Worm (Caenorhabditis elegans): ENCODE measurements around the gene twk-12.

The twk-12 gene

DNA sequence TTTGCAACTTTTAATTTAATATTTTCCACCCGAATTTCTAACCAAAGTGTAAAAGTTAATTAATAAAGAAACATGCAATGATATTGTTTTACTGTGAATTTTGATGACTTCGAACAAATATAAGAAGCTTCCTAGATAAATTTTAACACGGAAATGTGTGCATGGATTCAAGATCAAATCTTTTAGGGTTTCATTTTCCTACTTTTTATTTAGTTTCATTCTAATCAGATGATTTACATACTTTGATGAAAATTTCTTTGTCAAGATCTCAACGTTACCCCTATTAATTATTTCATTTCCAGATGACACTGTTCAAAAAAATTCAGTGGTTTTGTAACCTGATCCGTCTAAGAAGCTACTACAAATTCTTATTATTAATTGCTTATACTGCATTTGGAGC is at the start of gene twk-12:
Gene twk-12, plus strand, starts transcription at position 301 of the 400 bp plus-strand sequence.
- no peak for TF ChIP-seq ces-1 (GFP tag; optimal IDR thresholded peaks at IDR 0.05)
- TF ChIP-seq ham-2 (GFP tag; optimal IDR thresholded peaks at IDR 0.05): no peak
- TF ChIP-seq mep-1 (tag; optimal IDR thresholded peaks at IDR 0.05): no peak
- TF ChIP-seq ceh-43 (GFP tag; optimal IDR thresholded peaks at IDR 0.05): no peak
- no peak for TF ChIP-seq pha-4 (tag; optimal IDR thresholded peaks at IDR 0.05)
- no peak for TF ChIP-seq elt-1 (tag; optimal IDR thresholded peaks at IDR 0.05; ENCODE audit: borderline replicate concordance, insufficient read depth)
- no peak for TF ChIP-seq ceh-83 (GFP tag; optimal IDR thresholded peaks at IDR 0.05)
- TF ChIP-seq snpc-4 (tag; optimal IDR thresholded peaks at IDR 0.05): no peak

DNA sequence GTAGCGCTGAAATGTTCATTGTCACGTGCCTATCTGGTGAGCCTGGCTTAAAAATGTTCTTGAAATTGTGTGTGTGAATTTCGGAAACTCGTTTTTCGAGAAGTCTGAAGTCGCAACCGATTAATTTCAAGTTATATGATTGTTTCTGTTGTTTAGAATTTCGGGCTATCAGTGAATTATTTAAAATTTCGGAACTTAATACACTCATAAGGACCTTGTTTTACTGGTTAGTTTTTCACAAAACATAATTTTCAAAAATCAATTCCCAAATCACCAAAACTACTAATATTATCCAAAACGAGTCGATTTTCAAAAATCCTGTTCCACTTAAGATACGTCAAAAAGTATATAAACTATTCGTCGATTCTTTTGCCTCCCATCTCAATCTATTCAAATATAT is 36.9 kb upstream of the twk-12 start:
- TF ChIP-seq ceh-83 (GFP tag; optimal IDR thresholded peaks at IDR 0.05) (no peak), lin-13 (tag; optimal IDR thresholded peaks at IDR 0.05) (no peak), cnd-1 (tag; optimal IDR thresholded peaks at IDR 0.05) (no peak), nhr-2 (tag; optimal IDR thresholded peaks at IDR 0.05) (no peak), nhr-28 (tag; optimal IDR thresholded peaks at IDR 0.05) (no peak), M03D4.4 (tag; optimal IDR thresholded peaks at IDR 0.05) (no peak), ceh-39 (tag; optimal IDR thresholded peaks at IDR 0.05) (no peak), unc-62 (GFP tag; optimal IDR thresholded peaks at IDR 0.05) (no peak), ces-1 (GFP tag; optimal IDR thresholded peaks at IDR 0.05) (no peak), pha-4 (tag; optimal IDR thresholded peaks at IDR 0.05) (no peak), unc-39 (tag; optimal IDR thresholded peaks at IDR 0.05) (no peak), sem-2 (GFP tag; optimal IDR thresholded peaks at IDR 0.05) (no peak)

DNA sequence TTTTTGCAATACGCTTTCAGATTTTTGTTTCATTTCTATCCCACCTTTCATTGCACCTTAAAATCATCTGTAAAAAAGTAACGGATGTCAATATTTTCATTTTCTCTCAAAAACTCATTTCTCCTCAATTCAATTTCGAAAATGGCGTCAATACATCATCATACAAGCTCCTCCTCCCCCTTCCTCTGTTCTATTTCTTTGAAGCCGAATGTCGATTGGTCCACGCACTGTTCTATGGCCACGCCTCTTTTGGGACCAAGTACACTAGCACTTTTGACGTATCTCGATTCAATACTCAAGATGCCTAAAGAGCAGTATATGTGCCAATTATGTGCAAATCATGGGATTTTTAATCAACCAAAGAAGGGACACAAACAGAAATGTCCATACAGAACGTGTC is 34.6 kb upstream of the twk-12 start, which contains the start of gene mab-23:
Gene mab-23, plus strand, starts transcription at position 301 of the 400 bp plus-strand sequence.
- TF ChIP-seq ceh-39 (tag; optimal IDR thresholded peaks at IDR 0.05) (no peak), nhr-2 (tag; optimal IDR thresholded peaks at IDR 0.05) (no peak), ceh-43 (GFP tag; optimal IDR thresholded peaks at IDR 0.05) (no peak), ces-1 (GFP tag; optimal IDR thresholded peaks at IDR 0.05) (no peak), elt-3 (tag; optimal IDR thresholded peaks at IDR 0.05) (no peak)

DNA sequence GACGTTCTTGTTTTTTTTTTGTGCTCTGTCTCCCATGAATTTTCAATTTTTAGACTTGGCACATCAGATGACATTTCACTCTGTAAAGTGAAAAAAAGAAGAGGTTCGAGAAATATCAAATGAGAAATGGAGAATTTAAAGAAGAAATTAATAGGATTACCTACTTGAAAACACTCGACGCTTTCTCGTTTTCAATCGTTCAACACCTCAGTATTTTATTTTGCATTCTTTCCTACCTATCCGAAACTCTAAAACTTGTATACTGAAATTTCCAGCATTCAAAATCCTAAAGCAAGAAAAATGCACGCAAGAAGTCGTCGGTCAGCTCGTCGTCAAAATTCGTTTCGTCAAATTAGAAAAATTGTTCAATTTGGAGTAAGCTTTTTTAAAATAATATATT is 31.7 kb upstream of the twk-12 start, which contains the start of gene kvs-2:
Gene kvs-2, plus strand, starts transcription at position 301 of the 400 bp plus-strand sequence.
- TF ChIP-seq ham-2 (GFP tag; optimal IDR thresholded peaks at IDR 0.05): no peak
- TF ChIP-seq lin-13 (tag; optimal IDR thresholded peaks at IDR 0.05): no peak
- TF ChIP-seq mep-1 (tag; optimal IDR thresholded peaks at IDR 0.05): no peak
- TF ChIP-seq unc-39 (tag; optimal IDR thresholded peaks at IDR 0.05): no peak

DNA sequence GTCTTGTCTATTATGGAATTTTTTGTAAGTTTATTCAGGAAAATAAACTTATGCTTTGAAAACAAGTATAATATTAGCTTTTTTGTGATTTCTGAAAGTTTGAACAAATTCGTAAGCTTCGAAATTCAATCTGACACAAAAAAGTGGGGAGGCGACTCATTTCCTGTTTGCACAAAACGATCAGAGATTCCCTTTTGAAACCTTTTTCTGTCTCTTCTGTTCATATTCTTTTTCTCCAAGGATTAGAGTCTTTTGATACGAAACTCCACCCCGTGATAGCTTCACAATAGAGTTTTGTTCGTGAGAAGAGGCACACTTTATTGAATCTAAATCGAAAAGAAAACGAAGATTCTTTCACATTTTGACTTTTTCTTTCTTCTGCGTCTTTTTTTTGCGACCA is 26.4 kb upstream of the twk-12 start:
- TF ChIP-seq sptf-1 (tag; optimal IDR thresholded peaks at IDR 0.05) (no peak), mep-1 (tag; optimal IDR thresholded peaks at IDR 0.05) (no peak), ces-1 (GFP tag; optimal IDR thresholded peaks at IDR 0.05) (peak; percentile 9), pha-4 (tag; optimal IDR thresholded peaks at IDR 0.05) (no peak)

DNA sequence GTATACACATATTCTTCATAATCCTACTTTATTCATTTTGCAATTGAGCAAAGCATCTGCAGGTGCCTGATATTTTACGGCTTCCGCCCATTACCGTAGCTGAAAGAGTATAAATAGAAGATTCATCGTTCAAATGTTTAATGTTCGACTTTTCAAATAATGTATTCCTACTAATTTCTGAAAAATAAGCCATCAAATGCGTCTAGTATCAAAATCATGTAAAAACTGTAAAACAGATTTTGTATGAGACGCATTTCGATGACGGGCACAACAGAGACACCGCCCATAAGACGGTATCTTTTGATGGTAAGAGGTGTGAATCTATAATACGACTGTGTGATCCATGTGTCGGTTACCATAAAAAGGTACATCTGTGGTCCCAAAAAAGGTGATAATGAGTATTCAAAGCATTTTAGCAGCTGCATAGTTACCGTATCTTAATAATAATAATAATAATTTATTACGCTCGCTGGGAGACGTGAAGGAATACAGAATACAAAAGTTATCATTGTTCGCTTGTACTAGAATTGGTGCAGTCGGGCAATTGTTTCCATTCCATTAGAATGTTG is 20.3 kb upstream of the twk-12 start, which contains the start of the genes C32C4.3 and C32C4.16:
Gene C32C4.3, minus strand, starts transcription at position 101 of the 569 bp plus-strand sequence.
Gene C32C4.16, plus strand, starts transcription at position 519 of the 569 bp plus-strand sequence.
- TF ChIP-seq pha-4 (tag; optimal IDR thresholded peaks at IDR 0.05) (no peak), lin-13 (tag; optimal IDR thresholded peaks at IDR 0.05) (no peak), bed-3 (GFP tag; optimal IDR thresholded peaks at IDR 0.05) (no peak), lsy-2 (tag; optimal IDR thresholded peaks at IDR 0.05) (no peak), flh-1 (GFP tag; optimal IDR thresholded peaks at IDR 0.05) (no peak), elt-1 (tag; optimal IDR thresholded peaks at IDR 0.05; ENCODE audit: borderline replicate concordance, insufficient read depth) (no peak), nhr-237 (tag; optimal IDR thresholded peaks at IDR 0.05) (no peak), ces-1 (GFP tag; optimal IDR thresholded peaks at IDR 0.05) (no peak), nhr-76 (tag; optimal IDR thresholded peaks at IDR 0.05) (no peak)

DNA sequence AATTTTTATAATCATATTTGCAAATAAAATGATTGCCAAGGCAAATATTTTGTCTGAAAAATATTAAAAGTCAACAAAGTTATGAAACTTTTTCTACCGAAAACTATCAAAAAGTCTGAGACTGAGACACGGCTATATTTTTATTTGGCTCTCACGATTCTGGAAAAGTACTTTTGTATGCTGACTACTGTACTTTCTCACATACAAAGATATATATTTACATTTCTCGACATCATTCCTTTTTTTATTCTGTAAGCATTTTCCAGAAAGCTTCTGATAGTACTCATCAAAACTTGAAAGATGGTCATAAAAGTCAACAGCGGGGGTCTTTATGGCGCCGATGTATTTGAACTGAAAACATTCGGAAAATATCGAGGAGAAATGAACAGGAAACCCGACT is 19.2 kb upstream of the twk-12 start, which contains the start of gene aqp-6:
Gene aqp-6, plus strand, starts transcription at position 301 of the 400 bp plus-strand sequence.
- no peak for TF ChIP-seq ceh-39 (tag; optimal IDR thresholded peaks at IDR 0.05)
- no peak for TF ChIP-seq elt-3 (tag; optimal IDR thresholded peaks at IDR 0.05)
- TF ChIP-seq ceh-83 (GFP tag; optimal IDR thresholded peaks at IDR 0.05): no peak
- TF ChIP-seq lin-32 (GFP tag; optimal IDR thresholded peaks at IDR 0.05): no peak
- no peak for TF ChIP-seq sptf-1 (tag; optimal IDR thresholded peaks at IDR 0.05)
- no peak for TF ChIP-seq ceh-43 (GFP tag; optimal IDR thresholded peaks at IDR 0.05)
- TF ChIP-seq flh-1 (GFP tag; optimal IDR thresholded peaks at IDR 0.05): no peak
- TF ChIP-seq hlh-1 (tag; optimal IDR thresholded peaks at IDR 0.05): no peak
- TF ChIP-seq unc-62 (GFP tag; optimal IDR thresholded peaks at IDR 0.05): no peak
- TF ChIP-seq unc-120 (tag; optimal IDR thresholded peaks at IDR 0.05; ENCODE audit: poor library complexity, severe bottlenecking): no peak
- TF ChIP-seq unc-39 (tag; optimal IDR thresholded peaks at IDR 0.05): no peak
- no peak for TF ChIP-seq snpc-4 (tag; optimal IDR thresholded peaks at IDR 0.05)
- no peak for TF ChIP-seq elt-1 (tag; optimal IDR thresholded peaks at IDR 0.05; ENCODE audit: borderline replicate concordance, insufficient read depth)
- TF ChIP-seq drap-1 (GFP tag; optimal IDR thresholded peaks at IDR 0.05): no peak
- no peak for TF ChIP-seq lsy-2 (tag; optimal IDR thresholded peaks at IDR 0.05)
- TF ChIP-seq nhr-2 (tag; optimal IDR thresholded peaks at IDR 0.05): no peak
- no peak for TF ChIP-seq lin-13 (tag; optimal IDR thresholded peaks at IDR 0.05)
- no peak for TF ChIP-seq mep-1 (tag; optimal IDR thresholded peaks at IDR 0.05)
